Worm (Caenorhabditis elegans): ENCODE data around the gene eef-1B.1.

DNA sequence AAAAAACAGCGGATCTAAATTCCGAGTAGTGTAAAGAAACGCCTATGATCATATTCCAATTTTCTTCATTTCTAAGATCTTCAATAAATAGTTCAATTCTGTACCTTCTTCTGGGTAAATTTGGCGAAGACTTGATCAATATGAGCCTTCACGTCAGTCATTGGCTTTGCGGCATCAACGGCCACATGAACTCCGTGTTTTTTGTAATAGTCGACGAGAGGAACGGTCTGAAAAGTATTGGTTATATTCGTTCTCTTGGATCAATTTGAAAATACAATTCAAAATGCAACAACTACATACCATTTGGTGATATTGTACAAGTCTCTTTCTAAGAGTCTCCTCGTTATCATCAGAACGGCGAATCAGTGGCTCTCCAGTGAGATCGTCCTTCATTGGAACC is 22.7 kb downstream of the eef-1B.1 start:
- TF ChIP-seq flt-1 (GFP tag; IDR thresholded peaks at IDR 0.05) (no peak), tab-1 (GFP tag; IDR thresholded peaks at IDR 0.05) (no peak), cog-1 (tag; optimal IDR thresholded peaks at IDR 0.05) (no peak), ztf-29 (GFP tag; IDR thresholded peaks at IDR 0.05) (no peak), ref-1 (GFP tag; conservative IDR thresholded peaks at IDR 0.05) (no peak), med-1 (GFP tag; optimal IDR thresholded peaks at IDR 0.05; ENCODE audit: insufficient read depth) (no peak)
